Fruit fly (Drosophila melanogaster) Kc167 (cell line): ENCODE results near the gene CG11590.

Experiments used
- Myc ChIP-seq: fragments of >200 bp; optimal IDR thresholded peaks from 2 replicates; lab custom pipeline; 2017; ENCODE audit warnings: missing external identifiers
- Sin3A ChIP-seq: fragments of >200 bp; optimal IDR thresholded peaks from 2 replicates; lab custom pipeline; 2018; ENCODE audit warnings: missing external identifiers
- h ChIP-seq: fragments of >200 bp; optimal IDR thresholded peaks from 3 replicates; lab custom pipeline; 2018; ENCODE audit warnings: missing external identifiers
- insv ChIP-seq: fragments of >200 bp; optimal IDR thresholded peaks from 3 replicates; lab custom pipeline; 2018; ENCODE audit warnings: missing external identifiers
- psq ChIP-seq: fragments of >200 bp; optimal IDR thresholded peaks from 2 replicates; lab custom pipeline; 2017; ENCODE audit warnings: missing external identifiers
- ttk ChIP-seq: sonication (Bioruptor generic); optimal IDR thresholded peaks from 2 replicates; lab custom pipeline; 2017; ENCODE audit warnings: missing external identifiers

CG11590 gene

DNA sequence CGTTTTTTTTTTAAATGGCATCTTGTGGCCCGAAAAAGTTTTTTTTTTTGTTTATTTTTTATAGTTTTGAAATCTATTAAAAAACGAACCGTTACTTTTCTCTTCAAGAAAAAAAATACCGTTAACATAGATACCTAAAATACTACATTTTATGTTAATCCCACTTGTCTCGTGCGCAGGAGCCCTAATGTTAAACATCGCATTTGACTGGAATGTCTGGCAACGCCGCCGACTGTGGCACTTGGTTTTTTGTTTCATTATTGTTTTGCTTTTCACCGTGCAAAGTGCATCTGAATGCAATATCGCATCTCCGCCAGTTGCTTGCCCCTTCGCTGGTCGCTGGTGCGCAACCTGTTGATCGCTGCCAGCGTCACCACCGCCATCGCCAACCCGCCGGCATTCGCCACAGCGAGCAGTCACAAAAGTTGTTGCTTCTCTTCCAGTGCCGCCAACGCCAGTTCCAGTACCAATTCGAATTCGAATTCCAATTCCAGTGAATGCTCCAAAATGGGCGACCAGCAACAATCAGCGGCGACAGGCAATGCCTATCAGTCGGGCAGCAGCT is at the start of gene CG11590:
TSS of gene CG11590 (plus strand) at position 212 of the 565 bp plus-strand sequence.
- TF ChIP-seq h (lab: Kevin White, UChicago) (no peak), Myc (lab: Kevin White, UChicago) (no peak)

dm6 chrX:14151906-14152305 is 48.1 kb upstream of the CG11590 start, which contains the start of gene CG12479:
Gene CG12479 (minus strand): TSS chrX:14152006.
- no peak for TF ChIP-seq Myc (lab: Kevin White, UChicago)
- TF ChIP-seq psq (lab: Kevin White, UChicago), result no peak
- no peak for TF ChIP-seq Sin3A
- TF ChIP-seq h (lab: Kevin White, UChicago), result no peak
- TF ChIP-seq insv (lab: Kevin White, UChicago), result no peak
- TF ChIP-seq ttk (lab: Kevin White, UChicago), result no peak

dm6 chrX:14153689-14154088 is 46.3 kb upstream of the CG11590 start:
- TF ChIP-seq ttk (lab: Kevin White, UChicago) (no peak), Myc (lab: Kevin White, UChicago) (no peak), insv (lab: Kevin White, UChicago) (no peak), Sin3A (no peak), psq (lab: Kevin White, UChicago) (no peak), h (lab: Kevin White, UChicago) (no peak)

- TF ChIP-seq ttk (lab: Kevin White, UChicago), result no peak
- TF ChIP-seq insv (lab: Kevin White, UChicago), result no peak
- no peak for TF ChIP-seq Myc (lab: Kevin White, UChicago)
- no peak for TF ChIP-seq Sin3A
- no peak for TF ChIP-seq h (lab: Kevin White, UChicago)
- no peak for TF ChIP-seq psq (lab: Kevin White, UChicago)
These were observed 30.8 kb upstream of the CG11590 start, which contains the start of gene CG12480 for dm6 chrX:14169068-14169642. Gene CG12480 (plus strand): TSS chrX:14169592.

DNA sequence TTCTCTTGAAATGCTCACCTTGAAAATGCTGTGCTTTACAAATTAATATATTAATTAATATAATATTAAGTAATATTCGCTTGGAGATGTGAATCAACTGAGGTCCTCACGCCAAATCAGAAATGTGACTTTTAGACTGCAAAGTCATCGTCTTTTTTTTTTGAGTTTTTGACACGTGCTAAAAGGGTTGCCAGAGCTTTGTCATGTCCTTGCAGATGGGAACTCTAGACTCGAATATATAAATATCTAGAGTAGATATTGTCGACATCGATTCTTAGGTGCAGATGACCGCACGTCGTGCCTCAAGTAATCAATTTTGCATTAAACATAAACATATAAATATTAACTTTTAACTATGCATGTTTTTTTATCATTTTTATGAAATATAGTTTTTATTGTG is 27.5 kb upstream of the CG11590 start, which contains the start of gene betaNACtes1:
TSS of gene betaNACtes1 (minus strand) at position 101 of the 400 bp plus-strand sequence.
- TF ChIP-seq psq (lab: Kevin White, UChicago), result no peak
- no peak for TF ChIP-seq Myc (lab: Kevin White, UChicago)
- TF ChIP-seq ttk (lab: Kevin White, UChicago), result no peak
- TF ChIP-seq h (lab: Kevin White, UChicago), result no peak
- no peak for TF ChIP-seq insv (lab: Kevin White, UChicago)
- TF ChIP-seq Sin3A, result no peak

- no peak for TF ChIP-seq h (lab: Kevin White, UChicago)
- TF ChIP-seq ttk (lab: Kevin White, UChicago), result no peak
- TF ChIP-seq Myc (lab: Kevin White, UChicago), result no peak
- no peak for TF ChIP-seq insv (lab: Kevin White, UChicago)
- no peak for TF ChIP-seq Sin3A
- no peak for TF ChIP-seq psq (lab: Kevin White, UChicago)
These were observed 26.3 kb upstream of the CG11590 start for dm6 chrX:14173654-14174053.

- TF ChIP-seq Sin3A (no peak), h (lab: Kevin White, UChicago) (no peak), insv (lab: Kevin White, UChicago) (no peak), ttk (lab: Kevin White, UChicago) (no peak), Myc (lab: Kevin White, UChicago) (no peak), psq (lab: Kevin White, UChicago) (no peak)
These were observed 25.5 kb upstream of the CG11590 start, which contains the start of gene CG1368 for dm6 chrX:14174456-14174855. Gene CG1368 (plus strand): TSS chrX:14174756.

dm6 chrX:14175663-14176062 is 24.3 kb upstream of the CG11590 start:
- TF ChIP-seq Sin3A (no peak), Myc (lab: Kevin White, UChicago) (no peak), h (lab: Kevin White, UChicago) (no peak), psq (lab: Kevin White, UChicago) (no peak), ttk (lab: Kevin White, UChicago) (no peak), insv (lab: Kevin White, UChicago) (no peak)

DNA sequence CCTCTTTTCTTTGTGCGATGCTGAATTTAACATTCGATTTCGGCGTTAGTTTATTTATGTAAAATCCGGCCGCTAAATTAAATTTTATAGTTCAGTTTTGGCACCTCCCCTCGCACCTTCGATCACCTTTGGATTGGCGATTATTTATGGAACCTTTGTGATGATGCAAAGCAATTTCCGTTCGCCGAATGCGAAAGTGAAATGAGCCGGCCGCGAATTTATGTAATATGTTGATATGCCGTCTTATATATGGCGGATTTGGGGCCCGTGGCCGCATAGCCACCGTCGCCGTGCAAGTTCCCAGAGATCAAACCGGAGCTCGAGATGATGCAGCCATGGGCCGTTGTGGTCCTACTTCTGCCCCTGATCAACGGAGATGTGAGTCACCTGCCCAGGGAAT is 23.4 kb upstream of the CG11590 start, which contains the start of gene CG11581:
TSS of gene CG11581 (plus strand) at position 301 of the 400 bp plus-strand sequence.
- TF ChIP-seq insv (lab: Kevin White, UChicago) (no peak), h (lab: Kevin White, UChicago) (no peak), psq (lab: Kevin White, UChicago) (no peak), ttk (lab: Kevin White, UChicago) (no peak), Myc (lab: Kevin White, UChicago) (no peak), Sin3A (no peak)

DNA sequence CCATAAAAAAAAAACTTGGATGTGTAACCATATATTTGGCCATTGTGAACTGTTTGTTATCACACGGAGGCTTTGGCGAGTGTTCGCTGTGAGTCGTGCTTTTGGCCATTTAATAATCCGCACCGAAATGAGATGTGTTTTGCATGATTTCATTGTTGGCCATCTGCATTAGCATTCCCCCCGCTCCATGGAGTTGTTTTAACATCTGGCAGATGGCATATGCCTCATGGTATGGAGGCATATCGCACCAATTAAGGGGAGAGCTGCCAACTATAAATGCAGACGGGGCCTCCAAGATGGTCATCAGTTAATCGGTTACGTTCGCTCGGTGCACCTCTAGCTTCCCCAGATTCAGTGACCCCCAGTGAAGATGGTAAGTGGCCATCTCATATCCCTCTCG is 19.2 kb upstream of the CG11590 start, which contains the start of gene CG11584:
TSS of gene CG11584 (plus strand) at position 301 of the 400 bp plus-strand sequence.
- no peak for TF ChIP-seq psq (lab: Kevin White, UChicago)
- no peak for TF ChIP-seq Myc (lab: Kevin White, UChicago)
- no peak for TF ChIP-seq ttk (lab: Kevin White, UChicago)
- no peak for TF ChIP-seq h (lab: Kevin White, UChicago)
- no peak for TF ChIP-seq Sin3A
- no peak for TF ChIP-seq insv (lab: Kevin White, UChicago)

dm6 chrX:14184062-14184611 is 15.8 kb upstream of the CG11590 start, which contains the start of gene CG32603:
Gene CG32603 (plus strand): TSS chrX:14184561.
- TF ChIP-seq psq (lab: Kevin White, UChicago) (no peak), insv (lab: Kevin White, UChicago) (no peak)
